Fruit fly (Drosophila melanogaster) S2 (cell line): ENCODE results near the gene Cht7.

ENCODE experiments used
- CG8478 ChIP-seq: fragments of >200 bp; optimal IDR thresholded peaks from 2 replicates; lab custom pipeline; 2018
- CTCF ChIP-seq, 2 experiments: fragments of >200 bp; optimal IDR thresholded peaks; 2 replicates each; lab custom pipeline; 2018

dm6 chr3L:3108964-3109363 lies 2.2 kb upstream of the Cht7 start:
- TF ChIP-seq CTCF (optimal IDR thresholded peaks at IDR 0.05; lab: Kevin White, UChicago) (no peak), CG8478 (no peak)
